Worm (Caenorhabditis elegans) whole organism, late embryonic: Measurements from ENCODE around the gene apm-3.

Experiments used
- ceh-30 ChIP-seq: fragments of 150-350 bp; optimal IDR thresholded peaks from 2 replicates; lab custom pipeline; 2014; ENCODE audit warnings: missing biosample characterization, missing genetic modification characterization
- tbx-7 ChIP-seq: sonication (generic microtip); optimal IDR thresholded peaks from 2 replicates; lab custom pipeline; 2016; ENCODE audit warnings: missing genotype, missing genetic modification characterization, missing compliant biosample characterization

DNA sequence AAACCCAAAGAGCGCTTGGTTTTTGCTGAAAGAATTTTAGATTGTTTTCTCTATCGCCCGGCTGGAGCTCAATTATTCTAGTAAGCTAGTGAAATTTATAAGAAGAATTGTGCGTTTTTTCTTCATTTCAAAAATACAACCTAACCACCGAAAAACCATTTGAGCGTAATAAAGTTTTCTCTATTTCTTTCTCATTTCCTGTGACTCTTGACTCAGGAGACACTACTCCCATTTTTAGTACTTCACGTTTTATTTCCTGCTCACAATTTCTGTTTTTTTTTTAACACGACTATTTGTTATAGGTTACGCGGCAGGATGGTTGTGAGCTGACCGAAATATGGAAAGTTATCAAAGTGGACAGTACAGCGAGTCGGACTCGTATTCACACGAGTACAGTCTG lies 41.8 kb upstream of the apm-3 start, which contains the start of gene F35H12.6:
- TF ChIP-seq tbx-7 (tag; lab: Kevin White, UChicago) (no peak), ceh-30 (tag; lab: Kevin White, UChicago) (no peak)
